Worm (Caenorhabditis elegans) whole organism, late embryonic: ENCODE measurements around the gene nas-25.
A peak's percentile ranks its signal among the peaks of the same experiment; 100 is the strongest.

Experiments used
- C08G9.2 ChIP-seq: sonication (generic microtip); optimal IDR thresholded peaks from 2 replicates; lab custom pipeline; 2016; ENCODE audit warnings: mild to moderate bottlenecking, missing genetic modification characterization, moderate library complexity, missing compliant biosample characterization
- C38D4.7 ChIP-seq: fragments of 200-800 bp; sonication (Bioruptor generic); optimal IDR thresholded peaks from 2 replicates; lab custom pipeline; 2018; ENCODE audit warnings: mild to moderate bottlenecking, missing genetic modification characterization, moderate library complexity, missing compliant biosample characterization
- F13H6.1 ChIP-seq: sonication (generic microtip); optimal IDR thresholded peaks from 2 replicates; lab custom pipeline; 2016; ENCODE audit warnings: missing genetic modification characterization, missing compliant biosample characterization
- K09A11.1 ChIP-seq: sonication (generic microtip); optimal IDR thresholded peaks from 2 replicates; lab custom pipeline; 2017; ENCODE audit warnings: antibody characterized with exemption, mild to moderate bottlenecking, missing genetic modification characterization, missing compliant biosample characterization; ENCODE audit not compliant: insufficient read depth
- Y22D7AL.16 ChIP-seq: sonication (generic microtip); optimal IDR thresholded peaks from 2 replicates; lab custom pipeline; 2016; ENCODE audit warnings: missing genetic modification characterization, missing compliant biosample characterization
- ahr-1 ChIP-seq: sonication (generic microtip); optimal IDR thresholded peaks from 2 replicates; lab custom pipeline; 2016; ENCODE audit warnings: missing genetic modification characterization, missing compliant biosample characterization
- ama-1 ChIP-seq: fragments of 150-350 bp; optimal IDR thresholded peaks from 2 replicates; lab custom pipeline; 2014
- ceh-18 ChIP-seq: sonication (generic microtip); optimal IDR thresholded peaks from 2 replicates; lab custom pipeline; 2016; ENCODE audit warnings: missing genetic modification characterization, missing compliant biosample characterization
- ceh-34 ChIP-seq: sonication (generic microtip); optimal IDR thresholded peaks from 2 replicates; lab custom pipeline; 2016; ENCODE audit warnings: mild to moderate bottlenecking, missing genetic modification characterization, missing compliant biosample characterization
- ceh-45 ChIP-seq: fragments of 200-800 bp; sonication (Bioruptor generic); IDR thresholded peaks from 2 replicates; pipeline ENCODE4 v1.3.6; 2022; ENCODE audit warnings: missing genetic modification reagents, missing genetic modification characterization, missing compliant biosample characterization
- ceh-9 ChIP-seq: sonication (generic microtip); optimal IDR thresholded peaks from 2 replicates; lab custom pipeline; 2016; ENCODE audit warnings: mild to moderate bottlenecking, missing genetic modification characterization, inconsistent platforms, missing compliant biosample characterization
- dmd-4 ChIP-seq: sonication (generic microtip); optimal IDR thresholded peaks from 2 replicates; lab custom pipeline; 2016; ENCODE audit warnings: borderline replicate concordance, missing genetic modification characterization, missing compliant biosample characterization
- dve-1 ChIP-seq: sonication (generic microtip); optimal IDR thresholded peaks from 2 replicates; lab custom pipeline; 2017; ENCODE audit warnings: antibody characterized with exemption, mild to moderate bottlenecking, missing genetic modification characterization, missing compliant biosample characterization
- ets-4 ChIP-seq: sonication (generic microtip); optimal IDR thresholded peaks from 2 replicates; lab custom pipeline; 2016; ENCODE audit warnings: missing genetic modification characterization, missing compliant biosample characterization
- fax-1 ChIP-seq: sonication (generic microtip); optimal IDR thresholded peaks from 2 replicates; lab custom pipeline; 2016; ENCODE audit warnings: missing genotype, missing genetic modification characterization, missing compliant biosample characterization
- fkh-6 ChIP-seq: sonication (generic microtip); optimal IDR thresholded peaks from 2 replicates; lab custom pipeline; 2016; ENCODE audit warnings: missing genetic modification characterization, missing compliant biosample characterization
- gmeb-2 ChIP-seq: sonication (generic microtip); optimal IDR thresholded peaks from 2 replicates; lab custom pipeline; 2016; ENCODE audit warnings: missing genetic modification characterization, inconsistent platforms, missing compliant biosample characterization
- hlh-13 ChIP-seq: fragments of 200-800 bp; sonication (Bioruptor generic); optimal IDR thresholded peaks from 2 replicates; lab custom pipeline; 2018; ENCODE audit warnings: mild to moderate bottlenecking, missing genetic modification characterization, missing compliant biosample characterization
- hlh-8 ChIP-seq: sonication (generic microtip); optimal IDR thresholded peaks from 2 replicates; lab custom pipeline; 2016; ENCODE audit warnings: missing genotype, missing genetic modification characterization, missing compliant biosample characterization
- nfya-1 ChIP-seq: sonication (generic microtip); optimal IDR thresholded peaks from 2 replicates; lab custom pipeline; 2017; ENCODE audit warnings: missing genetic modification characterization, mild to moderate bottlenecking, missing compliant biosample characterization, antibody characterized with exemption, moderate library complexity
- npax-4 ChIP-seq: sonication (generic microtip); optimal IDR thresholded peaks from 2 replicates; lab custom pipeline; 2016; ENCODE audit warnings: missing genetic modification characterization, missing compliant biosample characterization
- odd-2 ChIP-seq: sonication (generic microtip); optimal IDR thresholded peaks from 2 replicates; lab custom pipeline; 2017; ENCODE audit warnings: antibody characterized with exemption, mild to moderate bottlenecking, missing genetic modification characterization, missing compliant biosample characterization
- pat-9 ChIP-seq: fragments of 200-800 bp; sonication (Bioruptor generic); optimal IDR thresholded peaks from 2 replicates; lab custom pipeline; 2018; ENCODE audit warnings: mild to moderate bottlenecking, missing genetic modification characterization, moderate library complexity, missing compliant biosample characterization
- pha-2 ChIP-seq: sonication (generic microtip); optimal IDR thresholded peaks from 2 replicates; lab custom pipeline; 2017; ENCODE audit warnings: mild to moderate bottlenecking, missing genetic modification characterization, missing compliant biosample characterization
- pqm-1 ChIP-seq: sonication (generic microtip); optimal IDR thresholded peaks from 2 replicates; lab custom pipeline; 2016; ENCODE audit warnings: missing genetic modification characterization, missing compliant biosample characterization
- ref-2 ChIP-seq: sonication (generic microtip); optimal IDR thresholded peaks from 2 replicates; lab custom pipeline; 2016; ENCODE audit warnings: missing genetic modification characterization, missing compliant biosample characterization
- rnt-1 ChIP-seq: sonication (generic microtip); optimal IDR thresholded peaks from 2 replicates; lab custom pipeline; 2016; ENCODE audit warnings: missing genetic modification characterization, missing compliant biosample characterization
- sox-4 ChIP-seq: sonication (generic microtip); optimal IDR thresholded peaks from 2 replicates; lab custom pipeline; 2017; ENCODE audit warnings: mild to moderate bottlenecking, missing genetic modification characterization, inconsistent platforms, missing compliant biosample characterization
- syd-9 ChIP-seq: sonication (generic microtip); optimal IDR thresholded peaks from 2 replicates; lab custom pipeline; 2016; ENCODE audit warnings: mild to moderate bottlenecking, missing genetic modification characterization, moderate library complexity, missing compliant biosample characterization
- tbx-2 ChIP-seq: sonication (generic microtip); optimal IDR thresholded peaks from 2 replicates; lab custom pipeline; 2016; ENCODE audit warnings: missing genetic modification characterization, missing compliant biosample characterization
- tbx-7 ChIP-seq: sonication (generic microtip); optimal IDR thresholded peaks from 2 replicates; lab custom pipeline; 2016; ENCODE audit warnings: missing genotype, missing genetic modification characterization, missing compliant biosample characterization
- ttx-3 ChIP-seq: sonication (generic microtip); optimal IDR thresholded peaks from 2 replicates; lab custom pipeline; 2016; ENCODE audit warnings: missing genetic modification reagents, missing genetic modification characterization, missing compliant biosample characterization
- unc-3 ChIP-seq, 2 experiments: fragments of 200-800 bp in 1 of 2; sonication (Bioruptor generic) in 1 of 2; sonication (generic microtip) in 1 of 2; conservative IDR thresholded peaks in 1 of 2; optimal IDR thresholded peaks in 1 of 2; 2 replicates each; pipeline versions ENCODE4 v1.3.6 to Lab custom; 2016 to 2022; ENCODE audit warnings: missing compliant biosample characterization in 2 of 2, missing genetic modification characterization in 2 of 2, missing genetic modification reagents in 1 of 2
- unc-42 ChIP-seq: sonication (generic microtip); optimal IDR thresholded peaks from 2 replicates; lab custom pipeline; 2016; ENCODE audit warnings: missing genotype, missing genetic modification characterization, missing compliant biosample characterization
- unc-55 ChIP-seq: sonication (generic microtip); optimal IDR thresholded peaks from 2 replicates; lab custom pipeline; 2017; ENCODE audit warnings: missing biosample characterization, missing genetic modification reagents, missing genetic modification characterization

Gene nas-25

ce11 chrII:8825769-8826168 is at the start of gene nas-25:
Gene nas-25 (plus strand): TSS chrII:8826069.
- no peak for TF ChIP-seq ceh-9 (tag; lab: Kevin White, UChicago)

ce11 chrII:8776504-8776903 is 49.4 kb upstream of the nas-25 start:
- TF ChIP-seq hlh-8 (tag; lab: Kevin White, UChicago) = no peak
- TF ChIP-seq odd-2 (tag; lab: Kevin White, UChicago) = no peak
- TF ChIP-seq ama-1 = no peak
- no peak for TF ChIP-seq unc-3 (GFP tag; conservative IDR thresholded peaks at IDR 0.05; lab: Robert Waterston, UW)
- no peak for TF ChIP-seq unc-3 (tag; optimal IDR thresholded peaks at IDR 0.05; lab: Kevin White, UChicago)
- no peak for TF ChIP-seq gmeb-2
- no peak for TF ChIP-seq pat-9 (tag; lab: Kevin White, UChicago)
- no peak for TF ChIP-seq pha-2 (tag; lab: Kevin White, UChicago)
- no peak for TF ChIP-seq fkh-6 (tag; lab: Kevin White, UChicago)
- no peak for TF ChIP-seq tbx-7 (tag; lab: Kevin White, UChicago)
- TF ChIP-seq ttx-3 = no peak
- no peak for TF ChIP-seq fax-1 (tag; lab: Kevin White, UChicago)
- TF ChIP-seq C38D4.7 (GFP tag; lab: Kevin White, UChicago) = no peak
- TF ChIP-seq ets-4 = no peak
- no peak for TF ChIP-seq Y22D7AL.16 (tag; lab: Kevin White, UChicago)
- no peak for TF ChIP-seq ceh-34 (tag; lab: Kevin White, UChicago)
- no peak for TF ChIP-seq hlh-13 (GFP tag; lab: Kevin White, UChicago)
- TF ChIP-seq C08G9.2 (tag; lab: Kevin White, UChicago) = no peak

ce11 chrII:8783451-8783967 is 42.4 kb upstream of the nas-25 start, which contains the start of gene sgn-1:
Gene sgn-1 (minus strand): TSS chrII:8783670.
- TF ChIP-seq rnt-1 (tag; lab: Kevin White, UChicago) (peak; percentile 37), unc-55 (peak; percentile 93), ceh-18 (tag; lab: Kevin White, UChicago) (peak; percentile 51), ahr-1 (tag; lab: Kevin White, UChicago) (no peak), F13H6.1 (no peak)

- TF ChIP-seq dmd-4 (tag; lab: Kevin White, UChicago) (no peak), ceh-9 (tag; lab: Kevin White, UChicago) (no peak), F13H6.1 (no peak), unc-42 (tag; lab: Kevin White, UChicago) (peak; percentile 7), ttx-3 (no peak), unc-55 (no peak), nfya-1 (peak; percentile 31), fax-1 (tag; lab: Kevin White, UChicago) (no peak), ref-2 (peak; percentile 33), npax-4 (tag; lab: Kevin White, UChicago) (no peak), tbx-2 (tag; lab: Kevin White, UChicago) (no peak), syd-9 (tag; lab: Kevin White, UChicago) (no peak), K09A11.1 (tag; lab: Kevin White, UChicago) (no peak), pqm-1 (tag; lab: Kevin White, UChicago) (no peak), hlh-8 (tag; lab: Kevin White, UChicago) (no peak), sox-4 (no peak), pha-2 (tag; lab: Kevin White, UChicago) (no peak), ceh-18 (tag; lab: Kevin White, UChicago) (peak; percentile 65), ceh-45 (no peak), dve-1 (no peak)
Observed at ce11 chrII:8784235-8784928, 41.5 kb upstream of the nas-25 start.
